Fruit fly (Drosophila melanogaster) whole organism, embryonic: ENCODE data around the gene CG31952.
A peak's percentile ranks its signal among the peaks of the same experiment; 100 is the strongest.

Experiments
- Adf1 ChIP-seq: fragments of 200-800 bp; sonication (Bioruptor generic); IDR thresholded peaks from 2 replicates; pipeline ENCODE4 v1.3.6; 2022; ENCODE audit warnings: missing biosample characterization, missing genetic modification characterization
- B-H1 ChIP-seq: fragments of 200-800 bp; sonication (Bioruptor generic); IDR thresholded peaks from 3 replicates; pipeline ENCODE4 v1.3.6; 2022; ENCODE audit warnings: missing biosample characterization, missing genetic modification characterization
- B-H2 ChIP-seq: fragments of 200-800 bp; sonication (Bioruptor generic); optimal IDR thresholded peaks from 2 replicates; lab custom pipeline; 2018; ENCODE audit warnings: missing biosample characterization, mild to moderate bottlenecking, missing genetic modification characterization
- Bdp1 ChIP-seq: fragments of 200-800 bp; sonication (Bioruptor generic); optimal IDR thresholded peaks from 3 replicates; lab custom pipeline; 2016; ENCODE audit warnings: missing biosample characterization, missing genetic modification characterization
- Bteb2 ChIP-seq: fragments of 200-800 bp; sonication (Bioruptor generic); optimal IDR thresholded peaks from 2 replicates; lab custom pipeline; 2016; ENCODE audit warnings: missing biosample characterization, missing genetic modification characterization
- CG10209 ChIP-seq: fragments of 200-800 bp; sonication (Bioruptor generic); optimal IDR thresholded peaks from 3 replicates; lab custom pipeline; 2017; ENCODE audit warnings: missing biosample characterization, mild to moderate bottlenecking, missing genetic modification characterization, missing genetic modification reagents
- CG10431 ChIP-seq: fragments of 200-800 bp; sonication (Bioruptor generic); optimal IDR thresholded peaks from 3 replicates; lab custom pipeline; 2018; ENCODE audit warnings: missing biosample characterization, mild to moderate bottlenecking, missing genetic modification characterization
- CG12071 ChIP-seq: fragments of 200-800 bp; sonication (Bioruptor generic); optimal IDR thresholded peaks from 3 replicates; lab custom pipeline; 2018; ENCODE audit warnings: missing biosample characterization, mild to moderate bottlenecking, missing genetic modification characterization
- CG14441 ChIP-seq: fragments of 200-800 bp; sonication (Bioruptor generic); IDR thresholded peaks from 2 replicates; pipeline ENCODE4 v1.3.6; 2022; ENCODE audit warnings: missing biosample characterization, missing genetic modification characterization
- CG14965 ChIP-seq: fragments of 200-800 bp; sonication (Bioruptor generic); optimal IDR thresholded peaks from 2 replicates; lab custom pipeline; 2016; ENCODE audit warnings: missing biosample characterization, missing genetic modification characterization, borderline replicate concordance
- CG15479 ChIP-seq: fragments of 200-800 bp; sonication (Bioruptor generic); optimal IDR thresholded peaks from 3 replicates; lab custom pipeline; 2019; ENCODE audit warnings: missing biosample characterization, mild to moderate bottlenecking, missing genetic modification characterization, moderate library complexity
- CG15601 ChIP-seq: fragments of 200-800 bp; sonication (Bioruptor generic); optimal IDR thresholded peaks from 3 replicates; lab custom pipeline; 2019; ENCODE audit warnings: missing biosample characterization, mild to moderate bottlenecking, missing genetic modification characterization, moderate library complexity
- CG1792 ChIP-seq: fragments of 200-800 bp; sonication (Bioruptor generic); optimal IDR thresholded peaks from 2 replicates; lab custom pipeline; 2016; ENCODE audit warnings: missing biosample characterization, missing genetic modification characterization
- CG4820 ChIP-seq: fragments of 200-800 bp; sonication (Bioruptor generic); optimal IDR thresholded peaks from 3 replicates; lab custom pipeline; 2016; ENCODE audit warnings: missing biosample characterization, missing genetic modification characterization
- CG6175 ChIP-seq: fragments of 200-800 bp; sonication (Bioruptor generic); IDR thresholded peaks from 3 replicates; pipeline ENCODE4 v1.3.6; 2022; ENCODE audit warnings: missing biosample characterization, missing genetic modification characterization
- CG6254 ChIP-seq: fragments of 200-800 bp; sonication (Bioruptor generic); optimal IDR thresholded peaks from 3 replicates; lab custom pipeline; 2017; ENCODE audit warnings: mild to moderate bottlenecking, missing biosample characterization, missing genetic modification reagents, missing genetic modification characterization
- CG8359 ChIP-seq: fragments of 200-800 bp; sonication (Bioruptor generic); optimal IDR thresholded peaks from 2 replicates; lab custom pipeline; 2017; ENCODE audit warnings: missing biosample characterization, mild to moderate bottlenecking, missing genetic modification characterization, borderline replicate concordance
- CG9215 ChIP-seq: fragments of 200-800 bp; sonication (Bioruptor generic); IDR thresholded peaks from 2 replicates; pipeline ENCODE4 v1.3.6; 2022; ENCODE audit warnings: missing biosample characterization, missing genetic modification characterization
- CG9727 ChIP-seq: fragments of 200-800 bp; sonication (Bioruptor generic); optimal IDR thresholded peaks from 3 replicates; lab custom pipeline; 2017; ENCODE audit warnings: missing biosample characterization, mild to moderate bottlenecking, missing genetic modification characterization
- CHES-1-like ChIP-seq: fragments of 200-800 bp; sonication (Bioruptor generic); optimal IDR thresholded peaks from 2 replicates; lab custom pipeline; 2016; ENCODE audit warnings: missing biosample characterization, missing genetic modification characterization
- CkIIα-i1 ChIP-seq: fragments of 200-800 bp; sonication (Bioruptor generic); IDR thresholded peaks from 2 replicates; pipeline ENCODE4 v1.3.6; 2022; ENCODE audit warnings: missing biosample characterization, missing genetic modification characterization
- D19A ChIP-seq: fragments of 200-800 bp; optimal IDR thresholded peaks from 3 replicates; lab custom pipeline; 2019; ENCODE audit warnings: missing biosample characterization, mild to moderate bottlenecking, missing genetic modification characterization, moderate library complexity
- Fer3 ChIP-seq: fragments of 200-800 bp; sonication (Bioruptor generic); optimal IDR thresholded peaks from 2 replicates; lab custom pipeline; 2018; ENCODE audit warnings: missing biosample characterization, mild to moderate bottlenecking, missing genetic modification characterization, moderate library complexity
- H15 ChIP-seq: fragments of 200-800 bp; sonication (Bioruptor generic); IDR thresholded peaks from 3 replicates; pipeline ENCODE4 v1.3.6; 2022; ENCODE audit warnings: missing biosample characterization, missing genetic modification characterization
- Hr39 ChIP-seq: fragments of >200 bp; optimal IDR thresholded peaks from 2 replicates; lab custom pipeline; 2017
- Med ChIP-seq: fragments of 200-800 bp; sonication (Bioruptor generic); peaks from one replicate; lab custom pipeline; 2016; ENCODE audit warnings: missing biosample characterization, missing genetic modification characterization, mild to moderate bottlenecking, inconsistent platforms, moderate library complexity
- Mrtf ChIP-seq: fragments of 200-800 bp; sonication (Bioruptor generic); IDR thresholded peaks from 3 replicates; pipeline ENCODE4 v1.3.6; 2022; ENCODE audit warnings: missing biosample characterization, missing genetic modification characterization
- NK7.1 ChIP-seq: fragments of 200-800 bp; sonication (Bioruptor generic); optimal IDR thresholded peaks from 3 replicates; lab custom pipeline; 2016; ENCODE audit warnings: missing biosample characterization, missing genetic modification characterization
- Neu2 ChIP-seq: fragments of 200-800 bp; sonication (Bioruptor generic); optimal IDR thresholded peaks from 3 replicates; lab custom pipeline; 2016; ENCODE audit warnings: missing biosample characterization, missing genetic modification characterization, borderline replicate concordance
- Side ChIP-seq: fragments of 200-800 bp; sonication (Bioruptor generic); optimal IDR thresholded peaks from 2 replicates; lab custom pipeline; 2016; ENCODE audit warnings: missing biosample characterization, missing genetic modification characterization
- Sry-δ ChIP-seq: fragments of 200-800 bp; sonication (Bioruptor generic); optimal IDR thresholded peaks from 2 replicates; lab custom pipeline; 2016; ENCODE audit warnings: missing biosample characterization, missing genetic modification characterization
- ac ChIP-seq: fragments of 200-800 bp; sonication (Bioruptor generic); optimal IDR thresholded peaks from 3 replicates; lab custom pipeline; 2017; ENCODE audit warnings: missing biosample characterization, mild to moderate bottlenecking, missing genetic modification characterization
- br ChIP-seq: fragments of >200 bp; optimal IDR thresholded peaks from 2 replicates; lab custom pipeline; 2017
- bsh ChIP-seq, 2 experiments: fragments of 200-800 bp; sonication (Bioruptor generic); optimal IDR thresholded peaks; 2 replicates each; lab custom pipeline; 2017 to 2018; ENCODE audit warnings: mild to moderate bottlenecking in 2 of 2, missing biosample characterization in 2 of 2, missing genetic modification characterization in 2 of 2, moderate library complexity in 1 of 2
- cg ChIP-seq: fragments of 200-800 bp; sonication (Bioruptor generic); optimal IDR thresholded peaks from 3 replicates; lab custom pipeline; 2019; ENCODE audit warnings: missing biosample characterization, mild to moderate bottlenecking, missing genetic modification characterization, moderate library complexity
- crol ChIP-seq: fragments of 200-800 bp; sonication (Bioruptor generic); IDR thresholded peaks from 2 replicates; pipeline ENCODE4 v1.3.6; 2022; ENCODE audit warnings: missing biosample characterization, missing genetic modification characterization
- dm ChIP-seq: fragments of 200-800 bp; sonication (Bioruptor generic); optimal IDR thresholded peaks from 3 replicates; lab custom pipeline; 2016; ENCODE audit warnings: missing biosample characterization, missing genetic modification characterization
- dysf ChIP-seq: fragments of 200-800 bp; sonication (Bioruptor generic); IDR thresholded peaks from 3 replicates; pipeline ENCODE4 v1.3.6; 2022; ENCODE audit warnings: missing biosample characterization, missing genetic modification characterization
- fd96Cb ChIP-seq: fragments of 200-800 bp; sonication (Bioruptor generic); optimal IDR thresholded peaks from 2 replicates; lab custom pipeline; 2018; ENCODE audit warnings: missing biosample characterization, mild to moderate bottlenecking, missing genetic modification characterization, moderate library complexity
- gce ChIP-seq: fragments of 200-800 bp; sonication (Bioruptor generic); IDR thresholded peaks from 3 replicates; pipeline ENCODE4 v1.3.6; 2022; ENCODE audit warnings: missing biosample characterization, missing genetic modification characterization
- gro ChIP-seq: fragments of 200-800 bp; sonication (Bioruptor generic); optimal IDR thresholded peaks from 2 replicates; lab custom pipeline; 2016; ENCODE audit warnings: missing biosample characterization, missing genetic modification characterization
- gsb ChIP-seq: fragments of 200-800 bp; sonication (Bioruptor generic); IDR thresholded peaks from 2 replicates; pipeline ENCODE4 v1.3.6; 2022; ENCODE audit warnings: missing biosample characterization, missing genetic modification characterization
- ken ChIP-seq: fragments of 200-800 bp; sonication (Bioruptor generic); IDR thresholded peaks from 3 replicates; pipeline ENCODE4 v1.3.6; 2022; ENCODE audit warnings: missing biosample characterization, missing genetic modification characterization
- mirr ChIP-seq: fragments of 200-800 bp; sonication (Bioruptor generic); optimal IDR thresholded peaks from 3 replicates; lab custom pipeline; 2018; ENCODE audit warnings: missing biosample characterization, mild to moderate bottlenecking, missing genetic modification characterization
- nau ChIP-seq: fragments of 200-800 bp; sonication (Bioruptor generic); optimal IDR thresholded peaks from 3 replicates; lab custom pipeline; 2017; ENCODE audit warnings: missing biosample characterization, mild to moderate bottlenecking, missing genetic modification characterization, missing genetic modification reagents
- sens ChIP-seq: fragments of 200-800 bp; sonication (Bioruptor generic); peaks from one replicate; lab custom pipeline; 2016; ENCODE audit warnings: missing biosample characterization, missing genetic modification characterization
- sisA ChIP-seq: fragments of 200-800 bp; sonication (Bioruptor generic); IDR thresholded peaks from 2 replicates; pipeline ENCODE4 v1.3.6; 2022; ENCODE audit warnings: missing biosample characterization, missing genetic modification characterization
- tap ChIP-seq: fragments of 200-800 bp; optimal IDR thresholded peaks from 3 replicates; lab custom pipeline; 2019; ENCODE audit warnings: missing biosample characterization, mild to moderate bottlenecking, missing genetic modification characterization, moderate library complexity
- tin ChIP-seq: fragments of 200-800 bp; sonication (Bioruptor generic); optimal IDR thresholded peaks from 3 replicates; lab custom pipeline; 2016; ENCODE audit warnings: missing biosample characterization, missing genetic modification characterization
- ttk ChIP-seq: fragments of 200-800 bp; sonication (Bioruptor generic); IDR thresholded peaks from 2 replicates; pipeline ENCODE4 v2.1.2; 2022; ENCODE audit warnings: missing biosample characterization, missing genetic modification characterization
- zen2 ChIP-seq: fragments of 200-800 bp; sonication (Bioruptor generic); IDR thresholded peaks from 3 replicates; pipeline ENCODE4 v1.3.6; 2022; ENCODE audit warnings: missing biosample characterization, missing genetic modification characterization; ENCODE audit not compliant: partially characterized antibody
- zfh2 ChIP-seq: fragments of 200-800 bp; sonication (Bioruptor generic); optimal IDR thresholded peaks from 2 replicates; lab custom pipeline; 2016; ENCODE audit warnings: missing biosample characterization, missing genetic modification characterization

The CG31952 gene

dm6 chr2L:3440322-3440721 lies 23.8 kb downstream of the CG31952 start (continued):
- TF ChIP-seq CG4820 (GFP tag; lab: Kevin White, UChicago) (peak; percentile 52), Mrtf (peak; percentile 80), H15 (GFP tag; lab: Robert Waterston, UW) (peak; percentile 77), gce (GFP tag; lab: Robert Waterston, UW) (peak; percentile 59; the same call in 1 of the 3 replicates), mirr (no peak), Adf1 (no peak), fd96Cb (peak; percentile 70), CG12071 (GFP tag; lab: Kevin White, UChicago) (peak; percentile 69), zen2 (GFP tag; lab: Robert Waterston, UW) (no peak), CG15479 (GFP tag; lab: Kevin White, UChicago) (no peak), tap (tag; lab: Kevin White, UChicago) (peak; percentile 72), Sry-δ (GFP tag; lab: Kevin White, UChicago) (no peak), CG14965 (GFP tag; lab: Kevin White, UChicago) (no peak), CG15601 (tag; lab: Kevin White, UChicago) (no peak), sisA (GFP tag; lab: Robert Waterston, UW) (peak; percentile 84), CHES-1-like (GFP tag; lab: Kevin White, UChicago) (peak; percentile 46), D19A (tag; lab: Kevin White, UChicago) (no peak), Bdp1 (no peak), ken (GFP tag; lab: Robert Waterston, UW) (no peak), bsh (GFP tag; optimal IDR thresholded peaks at IDR 0.05; lab: Kevin White, UChicago) (peak in 1 of 2 experiments; percentile 37), zfh2 (peak; percentile 16), CG14441 (GFP tag; lab: Robert Waterston, UW) (peak; percentile 85), cg (GFP tag; lab: Kevin White, UChicago) (no peak), B-H2 (no peak), CG6254 (GFP tag; lab: Kevin White, UChicago) (peak; percentile 65), crol (GFP tag; lab: Robert Waterston, UW) (peak; percentile 64; the same call in 1 of the 2 replicates), CG1792 (no peak), Med (GFP tag; lab: Kevin White, UChicago) (peak; percentile 89), tin (GFP tag; lab: Kevin White, UChicago) (peak; percentile 39), Side (GFP tag; lab: Kevin White, UChicago) (peak; percentile 36), Hr39 (no peak), CG9727 (no peak), CG9215 (GFP tag; lab: Robert Waterston, UW) (peak; percentile 54), CkIIα-i1 (GFP tag; lab: Robert Waterston, UW) (peak; percentile 39; the same call in 1 of the 2 replicates), CG6175 (peak; percentile 42; the same call in 2 of the 3 replicates), Fer3 (tag; lab: Kevin White, UChicago) (peak; percentile 59), CG10431 (GFP tag; lab: Kevin White, UChicago) (no peak), Neu2 (GFP tag; lab: Kevin White, UChicago) (no peak), B-H1 (peak; percentile 81), NK7.1 (GFP tag; lab: Kevin White, UChicago) (no peak), nau (GFP tag; lab: Kevin White, UChicago) (peak; percentile 64), gsb (GFP tag; lab: Robert Waterston, UW) (peak; percentile 34; the same call in 1 of the 2 replicates), gro (GFP tag; lab: Kevin White, UChicago) (no peak), dysf (GFP tag; lab: Robert Waterston, UW) (peak; percentile 88), ac (GFP tag; lab: Kevin White, UChicago) (no peak), Bteb2 (no peak), ttk (GFP tag; lab: Robert Waterston, UW) (peak; percentile 83), br (no peak), sens (GFP tag; lab: Kevin White, UChicago) (peak; percentile 88), CG8359 (GFP tag; lab: Kevin White, UChicago) (peak; percentile 25), CG10209 (GFP tag; lab: Kevin White, UChicago) (peak; percentile 72), dm (GFP tag; lab: Kevin White, UChicago) (no peak)
